Worm (Caenorhabditis elegans): ENCODE results near the gene T28F3.8.

T28F3.8 gene

ce11 chrIV:17281060-17282021 is 25.8 kb downstream of the T28F3.8 start (continued):
- TF ChIP-seq zip-11 (GFP tag; IDR thresholded peaks at IDR 0.05) (no peak), saeg-2 (GFP tag; IDR thresholded peaks at IDR 0.05) (0 out of 2 replicates have a peak, but pooled peaks have one; percentile 6), ceh-82 (tag; optimal IDR thresholded peaks at IDR 0.05) (no peak), madf-5 (GFP tag; IDR thresholded peaks at IDR 0.05) (peak; percentile 62 to 71), zfp-3 (GFP tag; conservative IDR thresholded peaks at IDR 0.05) (peak; percentile 98), spr-3 (GFP tag; optimal IDR thresholded peaks at IDR 0.05) (peak; percentile 38), ctbp-1 (GFP tag; IDR thresholded peaks at IDR 0.05) (peak; percentile 70), mxl-2 (GFP tag; conservative IDR thresholded peaks at IDR 0.05) (peak; percentile 31; the same call in 1 of the 2 replicates), arid-1 (GFP tag; conservative IDR thresholded peaks at IDR 0.05) (peak; percentile 79), nhr-77 (tag; optimal IDR thresholded peaks at IDR 0.05) (no peak), spr-1 (tag; optimal IDR thresholded peaks at IDR 0.05) (peak; percentile 56), pqm-1 (tag; optimal IDR thresholded peaks at IDR 0.05) (no peak), snpc-4 (tag; optimal IDR thresholded peaks at IDR 0.05) (no peak), ceh-28 (tag; optimal IDR thresholded peaks at IDR 0.05) (no peak), nhr-41 (GFP tag; IDR thresholded peaks at IDR 0.05) (0 out of 2 replicates have a peak, but pooled peaks have one; percentile 28), ceh-62 (tag; optimal IDR thresholded peaks at IDR 0.05) (no peak), lin-15B (tag; optimal IDR thresholded peaks at IDR 0.05) (no peak), ceh-20 (GFP tag; IDR thresholded peaks at IDR 0.05) (peak; percentile 49; the same call in 1 of the 2 replicates), duxl-1 (tag; optimal IDR thresholded peaks at IDR 0.05; ENCODE audit: poor library complexity) (peak; percentile 32), nhr-76 (tag; optimal IDR thresholded peaks at IDR 0.05) (no peak), aly-2 (tag; optimal IDR thresholded peaks at IDR 0.05) (peak; percentile 99), set-16 (GFP tag; IDR thresholded peaks at IDR 0.05) (peak; percentile 95), R02D3.7 (tag; optimal IDR thresholded peaks at IDR 0.05) (no peak), lin-29 (GFP tag; IDR thresholded peaks at IDR 0.05) (no peak; the same call in none of the 2 replicates), mdt-29 (GFP tag; IDR thresholded peaks at IDR 0.05) (peak; percentile 70), Y48G9A.11 (GFP tag; IDR thresholded peaks at IDR 0.05) (peak; percentile 32; the same call in 1 of the 2 replicates), egl-43 (GFP tag; IDR thresholded peaks at IDR 0.05) (peak; percentile 81), F49E8.2 (tag; optimal IDR thresholded peaks at IDR 0.05; ENCODE audit: borderline replicate concordance) (peak; percentile 93), hlh-11 (tag; optimal IDR thresholded peaks at IDR 0.05) (peak; percentile 74), rbr-2 (tag; optimal IDR thresholded peaks at IDR 0.05) (peak; percentile 71), mes-2 (tag; optimal IDR thresholded peaks at IDR 0.05; ENCODE audit: poor library complexity, severe bottlenecking) (peak; percentile 44), unc-62 (GFP tag; optimal IDR thresholded peaks at IDR 0.05 in 1 of 2) (peak in 1 of 2 experiments; percentile 44), unc-62 (tag; optimal IDR thresholded peaks at IDR 0.05) (no peak), dpl-1 (GFP tag; optimal IDR thresholded peaks at IDR 0.05) (peak; percentile 55), daf-19 (GFP tag; conservative IDR thresholded peaks at IDR 0.05) (peak; percentile 96), daf-16 (GFP tag; optimal IDR thresholded peaks at IDR 0.05) (peak; percentile 0 to 46), daf-16 (tag; optimal IDR thresholded peaks at IDR 0.05) (peak; percentile 75), nhr-28 (tag; optimal IDR thresholded peaks at IDR 0.05) (no peak), F10B5.3 (tag; optimal IDR thresholded peaks at IDR 0.05) (peak; percentile 40), F44E2.7 (GFP tag; IDR thresholded peaks at IDR 0.05) (no peak), dmd-9 (GFP tag; IDR thresholded peaks at IDR 0.05) (no peak), unc-130 (GFP tag; optimal IDR thresholded peaks at IDR 0.05) (no peak), ztf-7 (tag; optimal IDR thresholded peaks at IDR 0.05) (peak; percentile 66), zfp-2 (tag; optimal IDR thresholded peaks at IDR 0.05) (no peak), zip-2 (tag; optimal IDR thresholded peaks at IDR 0.05) (peak; percentile 33), mxl-3 (GFP tag; optimal IDR thresholded peaks at IDR 0.05) (no peak), fkh-10 (GFP tag; optimal IDR thresholded peaks at IDR 0.05) (no peak), T20F7.1 (GFP tag; optimal IDR thresholded peaks at IDR 0.05) (peak; percentile 85), nhr-237 (tag; optimal IDR thresholded peaks at IDR 0.05) (no peak), egl-27 (tag; optimal IDR thresholded peaks at IDR 0.05) (no peak)
